Worm (Caenorhabditis elegans) whole organism, midembryonic: Measurements from ENCODE around the gene F13A7.11.
"Not testable (repeated sequence)": the region's sequence is repeated elsewhere in the genome, so short reads cannot be mapped to it uniquely, and the experiment has no call there.

Source experiments
- T22C8.4 ChIP-seq: fragments of 200-800 bp; sonication (Bioruptor generic); IDR thresholded peaks from 2 replicates; pipeline ENCODE4 v1.3.6; 2022; ENCODE audit warnings: missing genetic modification characterization, missing compliant biosample characterization
- cog-1 ChIP-seq: sonication (generic microtip); optimal IDR thresholded peaks from 2 replicates; lab custom pipeline; 2016; ENCODE audit warnings: missing genetic modification characterization, missing compliant biosample characterization
- flt-1 ChIP-seq: fragments of 200-800 bp; sonication (Bioruptor generic); IDR thresholded peaks from 2 replicates; pipeline ENCODE4 v1.3.6; 2022; ENCODE audit warnings: missing genetic modification characterization, missing compliant biosample characterization
- klf-2 ChIP-seq: fragments of 200-800 bp; sonication (Bioruptor generic); conservative IDR thresholded peaks from 2 replicates; pipeline ENCODE4 v1.3.6; 2022; ENCODE audit warnings: missing genetic modification reagents, missing genetic modification characterization, missing compliant biosample characterization
- med-1 ChIP-seq: sonication (generic microtip); optimal IDR thresholded peaks from 2 replicates; lab custom pipeline; 2017; ENCODE audit warnings: missing genetic modification characterization, mild to moderate bottlenecking, missing compliant biosample characterization, antibody characterized with exemption, missing genetic modification reagents; ENCODE audit not compliant: insufficient read depth
- ref-1 ChIP-seq: fragments of 200-800 bp; sonication (Bioruptor generic); conservative IDR thresholded peaks from 2 replicates; pipeline ENCODE4 v1.3.6; 2022; ENCODE audit warnings: missing genetic modification reagents, missing genetic modification characterization, missing compliant biosample characterization
- tab-1 ChIP-seq: fragments of 200-800 bp; sonication (Bioruptor generic); IDR thresholded peaks from 2 replicates; pipeline ENCODE4 v1.3.6; 2022; ENCODE audit warnings: missing genetic modification characterization, missing compliant biosample characterization
- ztf-23 ChIP-seq: fragments of 200-800 bp; sonication (Bioruptor generic); IDR thresholded peaks from 2 replicates; pipeline ENCODE4 v1.3.6; 2022; ENCODE audit warnings: missing genetic modification reagents, missing genetic modification characterization, missing compliant biosample characterization
- ztf-29 ChIP-seq: fragments of 200-800 bp; sonication (Bioruptor generic); IDR thresholded peaks from 2 replicates; pipeline ENCODE4 v1.3.6; 2022; ENCODE audit warnings: missing genetic modification reagents, missing genetic modification characterization, missing compliant biosample characterization

F13A7.11 gene

ce11 chrV:16390655-16391054 is 4.4 kb downstream of the F13A7.11 start, which contains the start of gene gst-44:
Gene gst-44, plus strand, starts transcription at chrV:16390891.
- TF ChIP-seq tab-1 (GFP tag; lab: Robert Waterston, UW) (no peak), flt-1 (no peak), med-1 (GFP tag; lab: Kevin White, UChicago) (no peak), ztf-29 (no peak), cog-1 (no peak), ref-1 (GFP tag; lab: Robert Waterston, UW) (no peak), klf-2 (GFP tag; lab: Robert Waterston, UW) (no peak), T22C8.4 (no peak), ztf-23 (no peak)

ce11 chrV:16388268-16388667 is 6.8 kb downstream of the F13A7.11 start, which contains the start of gene sri-65:
Gene sri-65, minus strand, starts transcription at chrV:16388368.
- no peak for TF ChIP-seq cog-1
- no peak for TF ChIP-seq flt-1
- no peak for TF ChIP-seq klf-2 (GFP tag; lab: Robert Waterston, UW)
- TF ChIP-seq ztf-23 = no peak
- no peak for TF ChIP-seq med-1 (GFP tag; lab: Kevin White, UChicago)
- TF ChIP-seq T22C8.4 = no peak
- TF ChIP-seq ztf-29 = no peak
- no peak for TF ChIP-seq tab-1 (GFP tag; lab: Robert Waterston, UW)
- TF ChIP-seq ref-1 (GFP tag; lab: Robert Waterston, UW) = no peak

ce11 chrV:16383729-16384128 is 11.4 kb downstream of the F13A7.11 start, which contains the start of gene F13A7.7:
Gene F13A7.7, minus strand, starts transcription at chrV:16383829.
- TF ChIP-seq klf-2 (GFP tag; lab: Robert Waterston, UW); T22C8.4; med-1 (GFP tag; lab: Kevin White, UChicago): not testable (repeated sequence)

- TF ChIP-seq ztf-29 (no peak), flt-1 (no peak), med-1 (GFP tag; lab: Kevin White, UChicago) (no peak), ztf-23 (no peak), cog-1 (no peak), T22C8.4 (no peak), tab-1 (GFP tag; lab: Robert Waterston, UW) (no peak), ref-1 (GFP tag; lab: Robert Waterston, UW) (no peak), klf-2 (GFP tag; lab: Robert Waterston, UW) (no peak)
Observed at ce11 chrV:16382949-16383348, 12.2 kb downstream of the F13A7.11 start.

- TF ChIP-seq tab-1 (GFP tag; lab: Robert Waterston, UW) (no peak), T22C8.4 (no peak)
Observed at ce11 chrV:16377849-16378248, 17.3 kb downstream of the F13A7.11 start, which contains the start of gene F13A7.1. Gene F13A7.1, minus strand, starts transcription at chrV:16377949.

ce11 chrV:16377188-16377587 is 17.9 kb downstream of the F13A7.11 start:
- TF ChIP-seq ref-1 (GFP tag; lab: Robert Waterston, UW) (no peak), med-1 (GFP tag; lab: Kevin White, UChicago) (no peak), ztf-29 (no peak), flt-1 (0 out of 2 replicates have a peak, but pooled peaks have one; percentile 28), ztf-23 (no peak), tab-1 (GFP tag; lab: Robert Waterston, UW) (no peak)

ce11 chrV:16376430-16376948 is 18.6 kb downstream of the F13A7.11 start:
- TF ChIP-seq tab-1 (GFP tag; lab: Robert Waterston, UW) (no peak), flt-1 (no peak), ztf-23 (no peak), T22C8.4 (no peak), cog-1 (no peak), klf-2 (GFP tag; lab: Robert Waterston, UW) (no peak), ref-1 (GFP tag; lab: Robert Waterston, UW) (no peak), ztf-29 (no peak), med-1 (GFP tag; lab: Kevin White, UChicago) (no peak)

ce11 chrV:16374676-16375075 is 20.4 kb downstream of the F13A7.11 start, which contains the start of gene srv-34:
Gene srv-34, minus strand, starts transcription at chrV:16374776.
- TF ChIP-seq ztf-29 (no peak), tab-1 (GFP tag; lab: Robert Waterston, UW) (no peak), T22C8.4 (no peak), ref-1 (GFP tag; lab: Robert Waterston, UW) (no peak), klf-2 (GFP tag; lab: Robert Waterston, UW) (no peak), med-1 (GFP tag; lab: Kevin White, UChicago) (no peak), cog-1 (no peak), ztf-23 (no peak), flt-1 (no peak)

ce11 chrV:16370039-16370438 is 25.1 kb downstream of the F13A7.11 start:
- peak; percentile 83 for TF ChIP-seq tab-1 (GFP tag; lab: Robert Waterston, UW)
- peak; percentile 61 for TF ChIP-seq ref-1 (GFP tag; lab: Robert Waterston, UW)
- peak; percentile 90 for TF ChIP-seq flt-1
- peak; percentile 34 for TF ChIP-seq cog-1
- TF ChIP-seq med-1 (GFP tag; lab: Kevin White, UChicago) = peak; percentile 32
- no peak for TF ChIP-seq ztf-29
- TF ChIP-seq T22C8.4 = peak; percentile 58; the same call in 1 of the 2 replicates
- peak; percentile 79 for TF ChIP-seq ztf-23
- peak; percentile 68; the same call in 1 of the 2 replicates for TF ChIP-seq klf-2 (GFP tag; lab: Robert Waterston, UW)

ce11 chrV:16368143-16368542 is 27.0 kb downstream of the F13A7.11 start:
- TF ChIP-seq med-1 (GFP tag; lab: Kevin White, UChicago) = no peak
- peak; percentile 53; the same call in 1 of the 2 replicates for TF ChIP-seq T22C8.4
- TF ChIP-seq ztf-23 = no peak
- no peak for TF ChIP-seq ref-1 (GFP tag; lab: Robert Waterston, UW)
- TF ChIP-seq ztf-29 = no peak
- no peak for TF ChIP-seq cog-1
- TF ChIP-seq flt-1 = no peak
